Worm (Caenorhabditis elegans) whole organism, early embryonic: ENCODE measurements around the gene nep-13.
A peak's percentile ranks its signal among the peaks of the same experiment; 100 is the strongest.

Source experiments
- B0310.2 ChIP-seq: sonication (generic microtip); optimal IDR thresholded peaks from 2 replicates; lab custom pipeline; 2016; ENCODE audit warnings: mild to moderate bottlenecking, missing genetic modification characterization, missing compliant biosample characterization
- F13C5.2 ChIP-seq: sonication (generic microtip); optimal IDR thresholded peaks from 2 replicates; lab custom pipeline; 2017; ENCODE audit warnings: mild to moderate bottlenecking, missing genetic modification characterization, inconsistent platforms, missing compliant biosample characterization
- aly-1 ChIP-seq: sonication (generic microtip); optimal IDR thresholded peaks from 2 replicates; lab custom pipeline; 2016; ENCODE audit warnings: missing genetic modification characterization, missing compliant biosample characterization
- ama-1 ChIP-seq: fragments of 150-350 bp; optimal IDR thresholded peaks from 2 replicates; lab custom pipeline; 2014
- ceh-13 ChIP-seq: fragments of 200-800 bp; sonication (Bioruptor generic); optimal IDR thresholded peaks from 2 replicates; lab custom pipeline; 2018; ENCODE audit warnings: mild to moderate bottlenecking, missing genetic modification characterization, missing compliant biosample characterization
- ceh-36 ChIP-seq: sonication (generic microtip); optimal IDR thresholded peaks from 2 replicates; lab custom pipeline; 2016; ENCODE audit warnings: missing genetic modification characterization, inconsistent platforms, missing compliant biosample characterization
- ets-7 ChIP-seq: sonication (generic microtip); optimal IDR thresholded peaks from 2 replicates; lab custom pipeline; 2016; ENCODE audit warnings: missing genotype, missing genetic modification characterization, missing compliant biosample characterization
- flt-1 ChIP-seq: fragments of 200-800 bp; sonication (Bioruptor generic); IDR thresholded peaks from 2 replicates; pipeline ENCODE4 v1.3.6; 2022; ENCODE audit warnings: missing genetic modification characterization, missing compliant biosample characterization
- hmbx-1 ChIP-seq: sonication (generic microtip); optimal IDR thresholded peaks from 2 replicates; lab custom pipeline; 2016; ENCODE audit warnings: mild to moderate bottlenecking, missing genetic modification characterization, missing compliant biosample characterization
- hmg-4 ChIP-seq: fragments of 200-800 bp; sonication (Bioruptor generic); optimal IDR thresholded peaks from 2 replicates; lab custom pipeline; 2018; ENCODE audit warnings: mild to moderate bottlenecking, missing genetic modification characterization, missing compliant biosample characterization
- hnd-1 ChIP-seq: sonication (generic microtip); optimal IDR thresholded peaks from 2 replicates; lab custom pipeline; 2016; ENCODE audit warnings: missing genetic modification characterization, missing compliant biosample characterization
- pes-1 ChIP-seq: fragments of 200-800 bp; sonication (Bioruptor generic); IDR thresholded peaks from 2 replicates; pipeline ENCODE4 v1.3.6; 2022; ENCODE audit warnings: missing genetic modification reagents, missing genetic modification characterization, missing compliant biosample characterization
- scrt-1 ChIP-seq: fragments of 200-800 bp; sonication (Bioruptor generic); IDR thresholded peaks from 2 replicates; pipeline ENCODE4 v1.3.6; 2022; ENCODE audit warnings: missing genetic modification characterization, missing compliant biosample characterization
- sea-1 ChIP-seq: fragments of 200-800 bp; sonication (Bioruptor generic); conservative IDR thresholded peaks from 2 replicates; pipeline ENCODE4 v1.3.6; 2022; ENCODE audit warnings: missing genetic modification characterization, missing compliant biosample characterization
- tbx-11 ChIP-seq: fragments of 200-800 bp; sonication (Bioruptor generic); IDR thresholded peaks from 2 replicates; pipeline ENCODE4 v1.3.6; 2022; ENCODE audit warnings: missing genetic modification characterization, missing compliant biosample characterization
- tbx-37 ChIP-seq: fragments of 200-800 bp; sonication (Bioruptor generic); conservative IDR thresholded peaks from 2 replicates; pipeline ENCODE4 v1.3.6; 2022; ENCODE audit warnings: missing genetic modification reagents, missing genetic modification characterization, missing compliant biosample characterization
- tra-4 ChIP-seq: sonication (generic microtip); optimal IDR thresholded peaks from 2 replicates; lab custom pipeline; 2017; ENCODE audit warnings: missing genetic modification characterization, missing compliant biosample characterization

Gene nep-13

DNA sequence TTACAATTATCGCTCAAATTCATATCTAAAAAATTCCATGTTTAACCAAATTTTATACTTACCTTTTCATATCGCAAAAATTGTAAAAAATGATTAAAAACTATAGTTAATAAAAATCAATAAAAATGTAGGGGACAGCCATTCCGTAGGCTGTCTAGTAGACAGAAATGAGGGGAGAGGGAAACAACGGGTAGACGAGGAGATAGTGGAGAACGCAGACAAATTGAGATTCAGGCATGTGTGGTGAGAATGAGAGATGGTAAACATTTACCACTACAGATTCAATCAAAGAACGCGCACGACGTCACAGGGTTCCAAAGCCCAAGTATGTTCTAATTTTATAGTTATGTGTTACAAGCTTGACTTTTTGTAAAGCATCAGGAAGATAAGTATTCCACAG lies 21.1 kb downstream of the nep-13 start:
- TF ChIP-seq tbx-37: no peak
- TF ChIP-seq ama-1 (lab: Kevin White, UChicago): no peak
- no peak for TF ChIP-seq sea-1
- TF ChIP-seq aly-1 (tag; lab: Kevin White, UChicago): no peak
- TF ChIP-seq ets-7: no peak
- no peak for TF ChIP-seq hmg-4 (GFP tag; lab: Kevin White, UChicago)
- no peak for TF ChIP-seq hnd-1
- TF ChIP-seq B0310.2 (tag; lab: Kevin White, UChicago): no peak
- TF ChIP-seq pes-1: no peak
- TF ChIP-seq flt-1 (GFP tag; lab: Robert Waterston, UW): no peak
- no peak for TF ChIP-seq scrt-1 (GFP tag; lab: Robert Waterston, UW)
- no peak for TF ChIP-seq ceh-36 (tag; lab: Kevin White, UChicago)
- TF ChIP-seq hmbx-1 (tag; lab: Kevin White, UChicago): no peak
- TF ChIP-seq tbx-11 (GFP tag; lab: Robert Waterston, UW): no peak
- no peak for TF ChIP-seq F13C5.2 (tag; lab: Kevin White, UChicago)
- no peak for TF ChIP-seq ceh-13
- no peak for TF ChIP-seq tra-4 (tag; lab: Kevin White, UChicago)

ce11 chrII:3309963-3310362 lies 27.5 kb downstream of the nep-13 start:
- peak; percentile 35; the same call in 1 of the 2 replicates for TF ChIP-seq tbx-37

DNA sequence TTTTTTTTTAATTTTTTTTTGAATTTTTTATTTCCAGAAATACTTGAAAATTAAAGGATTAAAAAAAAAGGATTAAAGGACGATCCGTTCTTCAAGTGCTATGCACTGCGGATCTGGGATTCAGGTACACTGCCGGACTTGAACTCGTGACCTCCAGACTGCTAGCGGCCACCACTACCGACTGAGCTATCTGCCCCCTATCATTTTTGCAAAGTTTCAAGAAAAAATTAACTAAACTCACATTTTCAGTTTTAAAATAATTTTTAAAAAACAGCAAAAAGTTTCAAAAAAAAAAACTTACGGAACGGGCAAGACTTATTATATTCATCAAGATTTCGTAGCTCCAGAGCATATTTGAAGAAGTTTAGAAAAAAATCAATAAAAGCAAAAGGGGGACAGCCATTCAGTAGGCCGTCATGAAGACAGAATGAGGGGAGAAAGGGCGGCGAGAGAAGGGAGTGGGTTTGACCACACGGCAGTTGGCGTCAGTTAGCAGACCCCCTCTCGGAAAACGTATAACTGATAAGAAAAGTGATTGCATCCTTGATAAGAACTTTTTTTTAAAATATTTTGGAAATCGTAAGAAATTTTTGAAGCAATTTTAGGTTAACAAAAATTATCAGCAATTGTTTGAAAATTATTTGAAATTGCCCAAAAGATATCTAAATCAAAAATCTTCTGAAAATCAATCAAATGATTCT lies 28.7 kb downstream of the nep-13 start:
- TF ChIP-seq ama-1 (lab: Kevin White, UChicago) (no peak), flt-1 (GFP tag; lab: Robert Waterston, UW) (no peak), tbx-11 (GFP tag; lab: Robert Waterston, UW) (no peak), sea-1 (no peak), hnd-1 (no peak), tbx-37 (no peak), ceh-13 (no peak), aly-1 (tag; lab: Kevin White, UChicago) (no peak), F13C5.2 (tag; lab: Kevin White, UChicago) (no peak), ets-7 (no peak)

- TF ChIP-seq ceh-13: no peak
- no peak for TF ChIP-seq ceh-36 (tag; lab: Kevin White, UChicago)
- TF ChIP-seq pes-1: no peak
- TF ChIP-seq sea-1: no peak
- no peak for TF ChIP-seq ama-1 (lab: Kevin White, UChicago)
- no peak for TF ChIP-seq tbx-37
- no peak for TF ChIP-seq hnd-1
- no peak for TF ChIP-seq hmg-4 (GFP tag; lab: Kevin White, UChicago)
- no peak for TF ChIP-seq tbx-11 (GFP tag; lab: Robert Waterston, UW)
- no peak for TF ChIP-seq tra-4 (tag; lab: Kevin White, UChicago)
- TF ChIP-seq B0310.2 (tag; lab: Kevin White, UChicago): no peak
- TF ChIP-seq scrt-1 (GFP tag; lab: Robert Waterston, UW): no peak
- TF ChIP-seq flt-1 (GFP tag; lab: Robert Waterston, UW): no peak
- no peak for TF ChIP-seq ets-7
- no peak for TF ChIP-seq aly-1 (tag; lab: Kevin White, UChicago)
- TF ChIP-seq F13C5.2 (tag; lab: Kevin White, UChicago): no peak
- TF ChIP-seq hmbx-1 (tag; lab: Kevin White, UChicago): no peak
Measured at ce11 chrII:3313442-3313841, 31.0 kb downstream of the nep-13 start, which contains the start of gene F39E9.6. Gene F39E9.6, minus strand, starts transcription at chrII:3313542.

DNA sequence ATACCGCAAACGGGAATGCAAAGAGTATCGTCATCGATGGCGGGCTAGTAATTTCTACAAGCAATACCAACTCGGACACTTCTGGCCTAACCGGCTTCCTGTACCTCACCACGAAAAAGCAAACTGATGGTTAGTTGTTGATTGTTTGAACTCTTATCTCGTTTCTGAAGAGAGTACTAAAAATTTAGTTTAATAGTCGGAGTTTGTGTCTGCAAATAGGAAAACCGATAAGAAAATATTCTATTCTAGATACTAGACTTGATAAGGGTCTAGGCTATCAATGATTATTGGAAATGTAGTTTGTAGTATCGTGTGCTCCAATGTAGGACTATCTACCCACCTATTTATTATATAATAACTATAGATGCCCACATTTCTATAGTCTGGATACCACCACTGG lies 36.4 kb downstream of the nep-13 start:
- TF ChIP-seq tbx-11 (GFP tag; lab: Robert Waterston, UW) (no peak), hnd-1 (no peak), aly-1 (tag; lab: Kevin White, UChicago) (no peak), ets-7 (no peak), ama-1 (lab: Kevin White, UChicago) (no peak), ceh-13 (no peak), hmg-4 (GFP tag; lab: Kevin White, UChicago) (no peak), tra-4 (tag; lab: Kevin White, UChicago) (no peak), sea-1 (no peak)

ce11 chrII:3322257-3322656 lies 39.8 kb downstream of the nep-13 start, which contains the start of gene Y46D2A.1:
Gene Y46D2A.1, plus strand, starts transcription at chrII:3322557.
- TF ChIP-seq pes-1: no peak

DNA sequence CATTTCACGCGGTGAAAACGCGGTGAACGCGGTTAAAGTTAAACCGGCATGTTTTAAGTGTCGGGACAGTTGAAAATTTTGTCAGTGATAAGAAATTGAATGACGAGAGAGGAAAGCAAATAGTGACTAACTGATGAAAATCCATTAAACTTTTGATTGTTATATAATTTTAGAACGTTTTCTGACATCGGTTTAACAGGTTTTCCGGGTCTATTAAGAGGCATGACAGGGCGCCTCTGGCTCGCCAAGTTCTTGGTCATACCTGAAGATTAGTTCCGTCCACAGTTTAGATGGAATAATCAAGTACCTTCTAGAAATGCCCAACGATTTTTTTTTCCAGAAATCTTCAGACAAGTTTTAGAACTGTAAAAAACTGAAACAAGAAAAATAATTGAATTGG lies 40.7 kb downstream of the nep-13 start, which contains the start of gene Y46D2A.2:
Gene Y46D2A.2 (minus strand): TSS at position 101 of the 400 bp plus-strand sequence.
- TF ChIP-seq hmg-4 (GFP tag; lab: Kevin White, UChicago): no peak
- no peak for TF ChIP-seq F13C5.2 (tag; lab: Kevin White, UChicago)
- TF ChIP-seq B0310.2 (tag; lab: Kevin White, UChicago): no peak
- no peak for TF ChIP-seq tra-4 (tag; lab: Kevin White, UChicago)
- TF ChIP-seq tbx-11 (GFP tag; lab: Robert Waterston, UW): no peak
- no peak for TF ChIP-seq tbx-37
- TF ChIP-seq ama-1 (lab: Kevin White, UChicago): no peak
- TF ChIP-seq ceh-36 (tag; lab: Kevin White, UChicago): no peak
- no peak for TF ChIP-seq ceh-13
- TF ChIP-seq ets-7: no peak
- no peak for TF ChIP-seq hmbx-1 (tag; lab: Kevin White, UChicago)
- TF ChIP-seq pes-1: no peak

DNA sequence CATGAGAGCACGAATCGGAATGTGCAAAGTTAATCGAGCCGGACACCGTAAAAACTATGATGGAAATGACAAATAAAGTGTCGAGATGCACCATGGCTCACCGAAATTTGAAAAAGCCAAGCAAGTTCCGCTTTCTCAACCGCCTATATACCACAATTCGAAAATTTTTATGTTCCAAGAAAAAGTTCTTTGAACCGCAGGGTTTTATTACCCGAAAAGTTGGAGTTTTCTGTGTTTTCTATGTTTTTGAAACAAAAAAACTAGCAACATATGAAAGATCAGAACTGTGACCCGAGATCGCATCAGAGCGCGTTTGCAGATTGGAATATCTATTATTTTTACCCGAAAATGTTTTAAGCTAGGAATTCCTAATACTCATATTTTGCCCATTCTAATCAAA lies 44.7 kb downstream of the nep-13 start, which contains the start of gene Y46D2A.3:
Gene Y46D2A.3 (minus strand): TSS at position 101 of the 400 bp plus-strand sequence.
- TF ChIP-seq ets-7: no peak
- TF ChIP-seq tra-4 (tag; lab: Kevin White, UChicago): no peak
- TF ChIP-seq pes-1: no peak
- no peak for TF ChIP-seq flt-1 (GFP tag; lab: Robert Waterston, UW)
- no peak for TF ChIP-seq hmg-4 (GFP tag; lab: Kevin White, UChicago)
- TF ChIP-seq scrt-1 (GFP tag; lab: Robert Waterston, UW): no peak
- TF ChIP-seq ceh-36 (tag; lab: Kevin White, UChicago): no peak
